Fruit fly (Drosophila melanogaster): ENCODE data around the gene CG32204.

DNA sequence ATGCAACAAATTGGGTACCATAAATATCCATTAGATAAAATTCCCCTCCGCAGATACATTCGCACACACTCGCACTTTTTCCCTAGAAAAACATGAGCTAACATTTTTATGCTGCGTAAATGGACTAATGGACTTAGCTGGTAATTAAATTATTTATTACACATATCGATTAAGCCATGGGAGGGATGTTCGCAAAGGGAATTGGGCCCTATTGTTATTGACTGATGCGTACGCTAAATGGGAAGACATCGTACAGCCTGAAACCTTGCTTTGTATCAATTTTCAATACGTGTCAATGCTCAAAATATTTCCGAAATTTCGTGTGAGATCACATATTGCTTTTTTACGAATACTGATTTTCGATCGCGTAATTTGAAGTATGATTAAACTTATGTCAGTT is 21.0 kb downstream of the CG32204 start, which contains the start of gene CG43049:
- TF ChIP-seq CG8478 (optimal IDR thresholded peaks at IDR 0.05) = no peak
- TF ChIP-seq CTCF (optimal IDR thresholded peaks at IDR 0.05) = no peak

Measured in S2 (cell line).